Worm (Caenorhabditis elegans) whole organism, L4/young adult: Measurements from ENCODE around the gene spt-4.

Source experiments
- dao-5 ChIP-seq: sonication (generic microtip); optimal IDR thresholded peaks from 2 replicates; lab custom pipeline; 2016; ENCODE audit warnings: missing genotype, missing genetic modification characterization, moderate library complexity, missing compliant biosample characterization
- him-1 ChIP-seq: sonication (generic microtip); optimal IDR thresholded peaks from 2 replicates; lab custom pipeline; 2016; ENCODE audit warnings: missing genotype, missing genetic modification reagents, missing genetic modification characterization, missing compliant biosample characterization

DNA sequence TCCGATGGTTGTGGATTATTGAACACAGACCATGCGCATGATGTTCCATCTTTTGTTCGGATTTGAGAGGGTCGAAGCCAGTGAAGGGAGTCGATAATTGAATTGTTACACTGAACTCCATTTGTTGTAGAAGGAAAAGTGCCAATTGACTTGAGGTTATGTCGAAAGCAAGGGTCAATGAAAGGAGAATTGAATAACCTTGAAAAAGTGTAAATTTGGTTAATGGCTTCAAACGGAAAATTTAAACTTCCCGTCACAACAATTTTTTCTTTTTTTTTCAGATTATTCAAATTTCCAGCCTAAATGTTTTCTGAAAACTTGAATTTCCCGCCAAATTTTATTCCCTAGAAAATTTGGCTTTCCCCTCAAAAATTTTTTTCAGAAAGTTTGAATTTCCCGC lies 31.4 kb downstream of the spt-4 start, which contains the start of gene clp-10:
- TF ChIP-seq him-1 (tag; lab: Kevin White, UChicago), result no peak
- no peak for TF ChIP-seq dao-5 (tag; lab: Kevin White, UChicago)
